Fruit fly (Drosophila melanogaster): ENCODE results near the gene sloth1.

dm6 chrX:6969364-6970137 is 41.6 kb upstream of the sloth1 start, which contains the start of gene CG4586:
- peak; percentile 95 for TF ChIP-seq Snoo (tag; optimal IDR thresholded peaks at IDR 0.05)
- peak; percentile 95 for TF ChIP-seq CG9948 (tag; optimal IDR thresholded peaks at IDR 0.05)
- TF ChIP-seq CG17806 (tag; optimal IDR thresholded peaks at IDR 0.05): peak; percentile 99
- TF ChIP-seq CG14655 (GFP tag; optimal IDR thresholded peaks at IDR 0.05): peak; percentile 98
- TF ChIP-seq gl (tag; optimal IDR thresholded peaks at IDR 0.05): peak; percentile 98
